Worm (Caenorhabditis elegans) whole organism, young adult: ENCODE data around the gene M05D6.5.

Experiments
- B0035.1 ChIP-seq: sonication (generic microtip); optimal IDR thresholded peaks from 2 replicates; lab custom pipeline; 2016; ENCODE audit warnings: missing genetic modification characterization, mild to moderate bottlenecking, missing compliant biosample characterization, missing genotype, missing genetic modification reagents
- C17E4.6 ChIP-seq: fragments of 200-800 bp; sonication (Bioruptor generic); IDR thresholded peaks from 2 replicates; pipeline ENCODE4 v1.3.6; 2022; ENCODE audit warnings: missing genetic modification reagents, missing genetic modification characterization, missing compliant biosample characterization
- D2030.7 ChIP-seq: fragments of 200-800 bp; sonication (Bioruptor generic); IDR thresholded peaks from 2 replicates; pipeline ENCODE4 v1.3.6; 2022; ENCODE audit warnings: missing genetic modification reagents, missing genetic modification characterization, missing compliant biosample characterization
- F33H1.4 ChIP-seq: fragments of 200-800 bp; sonication (Bioruptor generic); IDR thresholded peaks from 2 replicates; pipeline ENCODE4 v1.3.6; 2022; ENCODE audit warnings: missing genetic modification reagents, missing genetic modification characterization, missing compliant biosample characterization
- F37B4.10 ChIP-seq: fragments of 200-800 bp; sonication (Bioruptor generic); IDR thresholded peaks from 2 replicates; pipeline ENCODE4 v1.3.6; 2022; ENCODE audit warnings: missing genetic modification characterization, missing compliant biosample characterization
- F49E8.2 ChIP-seq: sonication (generic microtip); optimal IDR thresholded peaks from 3 replicates; lab custom pipeline; 2017; ENCODE audit warnings: missing genetic modification characterization, mild to moderate bottlenecking, missing compliant biosample characterization, antibody characterized with exemption, moderate library complexity; ENCODE audit not compliant: insufficient read depth
- F57A8.1 ChIP-seq: fragments of 200-800 bp; sonication (Bioruptor generic); optimal IDR thresholded peaks from 2 replicates; lab custom pipeline; 2018; ENCODE audit warnings: mild to moderate bottlenecking, missing genetic modification characterization, moderate library complexity, missing compliant biosample characterization
- K11D2.4 ChIP-seq: fragments of 200-800 bp; sonication (Bioruptor generic); IDR thresholded peaks from 2 replicates; pipeline ENCODE4 v1.3.6; 2022; ENCODE audit warnings: missing genetic modification reagents, missing genetic modification characterization, missing compliant biosample characterization
- T07F8.4 ChIP-seq: sonication (generic microtip); optimal IDR thresholded peaks from 2 replicates; lab custom pipeline; 2016; ENCODE audit warnings: mild to moderate bottlenecking, missing genetic modification characterization, moderate library complexity, missing compliant biosample characterization
- Y53F4B.3 ChIP-seq: fragments of 200-800 bp; sonication (Bioruptor generic); IDR thresholded peaks from 2 replicates; pipeline ENCODE4 v1.3.6; 2022; ENCODE audit warnings: missing genetic modification reagents, missing genetic modification characterization, missing compliant biosample characterization
- Y67H2A.10 ChIP-seq: fragments of 200-800 bp; sonication (Bioruptor generic); conservative IDR thresholded peaks from 2 replicates; pipeline ENCODE4 v1.3.6; 2022; ENCODE audit warnings: missing genetic modification reagents, missing genetic modification characterization, missing compliant biosample characterization
- Y95B8A.8 ChIP-seq: fragments of 200-800 bp; sonication (Bioruptor generic); IDR thresholded peaks from 2 replicates; pipeline ENCODE4 v1.3.6; 2022; ENCODE audit warnings: missing genetic modification reagents, missing genetic modification characterization, missing compliant biosample characterization
- attf-6 ChIP-seq: fragments of 200-800 bp; sonication (Bioruptor generic); IDR thresholded peaks from 2 replicates; pipeline ENCODE4 v1.3.6; 2022; ENCODE audit warnings: missing genetic modification reagents, missing genetic modification characterization, missing compliant biosample characterization
- bed-2 ChIP-seq: fragments of 200-800 bp; sonication (Bioruptor generic); IDR thresholded peaks from 2 replicates; pipeline ENCODE4 v1.3.6; 2022; ENCODE audit warnings: missing genetic modification reagents, missing genetic modification characterization, missing compliant biosample characterization
- cebp-1 ChIP-seq, 2 experiments: fragments of 200-800 bp in 1 of 2; sonication (Bioruptor generic) in 1 of 2; sonication (generic microtip) in 1 of 2; IDR thresholded peaks in 1 of 2; optimal IDR thresholded peaks in 1 of 2; 2 replicates each; pipeline versions ENCODE4 v1.3.6 to Lab custom; 2017 to 2022; ENCODE audit warnings: missing compliant biosample characterization in 2 of 2, missing genetic modification characterization in 2 of 2, mild to moderate bottlenecking in 1 of 2, missing genetic modification reagents in 1 of 2, moderate library complexity in 1 of 2
- ceh-100 ChIP-seq: fragments of 200-800 bp; sonication (Bioruptor generic); IDR thresholded peaks from 2 replicates; pipeline ENCODE4 v1.3.6; 2022; ENCODE audit warnings: missing genetic modification reagents, missing genetic modification characterization, missing compliant biosample characterization
- ceh-58 ChIP-seq: fragments of 200-800 bp; sonication (Bioruptor generic); IDR thresholded peaks from 2 replicates; pipeline ENCODE4 v1.3.6; 2022; ENCODE audit warnings: missing genetic modification characterization, missing compliant biosample characterization
- ceh-79 ChIP-seq: sonication (generic microtip); optimal IDR thresholded peaks from 2 replicates; lab custom pipeline; 2017; ENCODE audit warnings: mild to moderate bottlenecking, missing genetic modification characterization, missing compliant biosample characterization
- chd-7 ChIP-seq: sonication (generic microtip); optimal IDR thresholded peaks from 2 replicates; lab custom pipeline; 2016; ENCODE audit warnings: mild to moderate bottlenecking, missing genetic modification characterization, moderate library complexity, missing compliant biosample characterization
- egl-18 ChIP-seq: fragments of 200-800 bp; sonication (Bioruptor generic); IDR thresholded peaks from 2 replicates; pipeline ENCODE4 v1.3.6; 2022; ENCODE audit warnings: missing genetic modification reagents, missing genetic modification characterization, missing compliant biosample characterization
- egrh-3 ChIP-seq: fragments of 200-800 bp; sonication (Bioruptor generic); IDR thresholded peaks from 2 replicates; pipeline ENCODE4 v1.3.6; 2022; ENCODE audit warnings: missing genetic modification reagents, missing genetic modification characterization, missing compliant biosample characterization
- ekl-4 ChIP-seq: fragments of 200-800 bp; sonication (Bioruptor generic); IDR thresholded peaks from 2 replicates; pipeline ENCODE4 v1.3.6; 2022; ENCODE audit warnings: missing genetic modification reagents, missing genetic modification characterization, missing compliant biosample characterization
- hlh-12 ChIP-seq: sonication (generic microtip); optimal IDR thresholded peaks from 2 replicates; lab custom pipeline; 2016; ENCODE audit warnings: missing genetic modification characterization, missing compliant biosample characterization
- hlh-26 ChIP-seq: fragments of 200-800 bp; sonication (Bioruptor generic); conservative IDR thresholded peaks from 2 replicates; pipeline ENCODE4 v1.3.6; 2022; ENCODE audit warnings: missing genetic modification reagents, missing genetic modification characterization, missing compliant biosample characterization
- hmg-20 ChIP-seq: fragments of 200-800 bp; sonication (Bioruptor generic); IDR thresholded peaks from 2 replicates; pipeline ENCODE4 v1.3.6; 2022; ENCODE audit warnings: missing genetic modification reagents, missing genetic modification characterization, missing compliant biosample characterization
- lag-1 ChIP-seq: fragments of 200-800 bp; sonication (Bioruptor generic); IDR thresholded peaks from 2 replicates; pipeline ENCODE4 v1.3.6; 2022; ENCODE audit warnings: missing genetic modification reagents, missing genetic modification characterization, missing compliant biosample characterization
- let-526 ChIP-seq: fragments of 200-800 bp; sonication (Bioruptor generic); IDR thresholded peaks from 2 replicates; pipeline ENCODE4 v1.3.6; 2022; ENCODE audit warnings: missing genetic modification reagents, missing genetic modification characterization, missing compliant biosample characterization
- lsl-1 ChIP-seq: fragments of 200-800 bp; sonication (Bioruptor generic); optimal IDR thresholded peaks from 2 replicates; lab custom pipeline; 2018; ENCODE audit warnings: mild to moderate bottlenecking, missing genetic modification characterization, moderate library complexity, missing compliant biosample characterization
- madf-10 ChIP-seq: sonication (generic microtip); optimal IDR thresholded peaks from 2 replicates; lab custom pipeline; 2016; ENCODE audit warnings: mild to moderate bottlenecking, missing genetic modification characterization, missing compliant biosample characterization
- mel-28 ChIP-seq: sonication (generic microtip); optimal IDR thresholded peaks from 2 replicates; lab custom pipeline; 2016; ENCODE audit warnings: borderline replicate concordance, mild to moderate bottlenecking, missing genetic modification characterization, missing compliant biosample characterization
- nhr-80 ChIP-seq: sonication (generic microtip); optimal IDR thresholded peaks from 2 replicates; lab custom pipeline; 2016; ENCODE audit warnings: missing genetic modification characterization, missing compliant biosample characterization
- pha-4 ChIP-seq: fragments of 150-350 bp; sonication (generic microtip); optimal IDR thresholded peaks from 2 replicates; lab custom pipeline; 2014; ENCODE audit warnings: missing biosample characterization, missing genetic modification reagents, missing genetic modification characterization
- repo-1 ChIP-seq: sonication (generic microtip); optimal IDR thresholded peaks from 2 replicates; lab custom pipeline; 2017; ENCODE audit warnings: mild to moderate bottlenecking, missing genetic modification characterization, missing compliant biosample characterization
- snpc-1.1 ChIP-seq: sonication (generic microtip); optimal IDR thresholded peaks from 2 replicates; lab custom pipeline; 2017; ENCODE audit warnings: missing genetic modification characterization, mild to moderate bottlenecking, missing compliant biosample characterization, antibody characterized with exemption, moderate library complexity, missing genotype, missing genetic modification reagents; ENCODE audit not compliant: insufficient read depth
- snpc-3.4 ChIP-seq: sonication (generic microtip); optimal IDR thresholded peaks from 2 replicates; lab custom pipeline; 2017; ENCODE audit warnings: missing genetic modification characterization, mild to moderate bottlenecking, missing compliant biosample characterization, antibody characterized with exemption, moderate library complexity, missing genotype, missing genetic modification reagents
- somi-1 ChIP-seq: fragments of 200-800 bp; sonication (Bioruptor generic); optimal IDR thresholded peaks from 2 replicates; lab custom pipeline; 2018; ENCODE audit warnings: mild to moderate bottlenecking, missing genetic modification characterization, missing compliant biosample characterization
- tbp1 ChIP-seq: fragments of 200-800 bp; sonication (Bioruptor generic); optimal IDR thresholded peaks from 2 replicates; lab custom pipeline; 2018; ENCODE audit warnings: mild to moderate bottlenecking, missing genetic modification characterization, missing compliant biosample characterization
- zfh-2 ChIP-seq: fragments of 200-800 bp; sonication (Bioruptor generic); conservative IDR thresholded peaks from 2 replicates; pipeline ENCODE4 v1.3.6; 2022; ENCODE audit warnings: missing genetic modification reagents, missing genetic modification characterization, missing compliant biosample characterization
- zim-3 ChIP-seq: sonication (generic microtip); optimal IDR thresholded peaks from 2 replicates; lab custom pipeline; 2017; ENCODE audit warnings: mild to moderate bottlenecking, missing genetic modification characterization, moderate library complexity, missing compliant biosample characterization
- ztf-3 ChIP-seq: fragments of 200-800 bp; sonication (Bioruptor generic); optimal IDR thresholded peaks from 2 replicates; lab custom pipeline; 2018; ENCODE audit warnings: mild to moderate bottlenecking, missing genetic modification characterization, missing compliant biosample characterization

Gene M05D6.5

DNA sequence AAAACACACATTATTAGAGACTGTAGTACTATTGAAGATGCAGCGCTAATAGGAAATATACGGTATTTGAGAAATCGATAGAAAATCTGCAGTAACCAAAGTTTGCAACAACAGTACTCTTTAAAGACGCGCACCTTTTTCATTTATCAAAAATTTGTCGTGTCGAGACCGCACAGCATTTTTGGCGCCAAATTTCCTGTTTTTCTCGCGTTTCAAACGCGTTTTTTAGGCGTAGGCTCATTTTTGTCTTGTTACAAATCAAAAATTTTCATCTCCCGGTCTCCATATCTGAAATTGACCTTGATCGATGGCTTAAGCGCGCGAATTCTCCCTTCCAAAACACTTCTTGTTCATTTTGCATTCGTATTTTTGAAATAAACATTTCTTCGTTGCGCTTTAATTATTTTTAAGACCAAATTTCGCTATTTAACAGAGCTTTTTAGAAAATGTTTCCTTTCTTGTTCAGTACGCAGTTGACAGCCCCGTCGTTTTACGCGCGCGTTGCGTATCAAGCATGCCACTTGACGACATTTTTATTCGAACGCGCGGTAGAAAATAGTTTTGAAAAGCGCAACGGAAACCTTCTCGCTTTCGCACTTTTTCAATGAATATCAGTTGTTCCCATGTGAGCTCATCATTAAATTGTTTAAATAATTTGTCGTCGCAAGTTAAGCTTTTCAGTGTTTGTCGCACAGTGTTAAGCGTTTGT is 25.2 kb downstream of the M05D6.5 start (continued):
- TF ChIP-seq snpc-3.4 (peak; percentile 74), lsl-1 (GFP tag; lab: Kevin White, UChicago) (peak; percentile 81)

DNA sequence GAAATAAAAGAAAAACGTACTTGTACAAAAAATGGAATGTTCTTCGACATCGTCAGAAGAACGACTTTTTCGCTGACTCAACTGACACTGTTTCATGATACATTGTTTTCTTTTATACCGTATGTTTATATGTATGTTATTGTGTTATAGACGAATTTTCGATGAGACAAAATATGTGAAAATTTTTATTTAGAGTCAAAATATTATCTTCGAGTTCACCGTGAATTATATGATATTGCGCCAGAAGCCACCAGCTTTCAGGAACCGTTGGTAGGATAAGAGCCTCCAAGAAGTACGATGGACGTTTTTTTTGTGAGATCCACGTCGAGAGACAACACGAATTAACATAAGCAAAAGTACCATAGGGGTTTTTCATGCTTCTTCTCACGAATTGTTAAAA is 25.9 kb downstream of the M05D6.5 start, which contains the start of gene F22B5.6:
F22B5.6 (minus strand) TSS at position 101 of the 400 bp plus-strand sequence.
- TF ChIP-seq repo-1 (tag; lab: Kevin White, UChicago) (no peak), chd-7 (no peak), nhr-80 (tag; lab: Kevin White, UChicago) (no peak), F49E8.2 (tag; lab: Kevin White, UChicago) (no peak), F37B4.10 (GFP tag; lab: Robert Waterston, UW) (no peak), F33H1.4 (no peak), egl-18 (GFP tag; lab: Robert Waterston, UW) (no peak), Y53F4B.3 (no peak), T07F8.4 (tag; lab: Kevin White, UChicago) (no peak), tbp1 (GFP tag; lab: Kevin White, UChicago) (no peak), zim-3 (no peak), ceh-58 (GFP tag; lab: Robert Waterston, UW) (no peak), mel-28 (tag; lab: Kevin White, UChicago) (no peak), ekl-4 (GFP tag; lab: Robert Waterston, UW) (no peak), snpc-1.1 (tag; lab: Kevin White, UChicago) (no peak), cebp-1 (GFP tag; IDR thresholded peaks at IDR 0.05; lab: Robert Waterston, UW) (no peak), cebp-1 (tag; optimal IDR thresholded peaks at IDR 0.05; lab: Kevin White, UChicago) (no peak)

DNA sequence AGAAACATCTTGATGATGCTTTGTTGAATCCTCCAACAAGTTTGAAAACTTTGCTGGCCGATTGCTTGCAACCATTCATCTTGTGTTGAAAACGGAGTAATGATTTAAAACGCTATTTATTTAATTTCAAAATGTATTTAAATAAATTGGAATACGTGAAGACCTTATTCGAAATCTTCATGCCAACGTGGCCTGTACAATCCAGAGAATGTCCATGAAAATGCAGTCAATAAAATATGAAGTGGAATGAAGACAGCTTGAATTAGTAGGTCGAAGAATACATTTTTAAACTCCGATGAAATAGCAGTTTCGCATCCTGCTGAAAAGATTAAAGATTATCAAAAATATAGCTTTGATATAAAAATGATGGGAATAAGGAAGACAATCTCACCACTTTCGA is 27.5 kb downstream of the M05D6.5 start, which contains the start of gene F22B5.5:
F22B5.5 (minus strand) TSS at position 101 of the 400 bp plus-strand sequence.
- TF ChIP-seq F57A8.1 (no peak), madf-10 (tag; lab: Kevin White, UChicago) (no peak), cebp-1 (GFP tag; IDR thresholded peaks at IDR 0.05; lab: Robert Waterston, UW) (no peak), cebp-1 (tag; optimal IDR thresholded peaks at IDR 0.05; lab: Kevin White, UChicago) (no peak), B0035.1 (tag; lab: Kevin White, UChicago) (no peak), hmg-20 (GFP tag; lab: Robert Waterston, UW) (no peak), ceh-100 (GFP tag; lab: Robert Waterston, UW) (no peak), C17E4.6 (GFP tag; lab: Robert Waterston, UW) (no peak), egl-18 (GFP tag; lab: Robert Waterston, UW) (no peak), Y67H2A.10 (GFP tag; lab: Robert Waterston, UW) (no peak), F33H1.4 (no peak), ztf-3 (GFP tag; lab: Kevin White, UChicago) (no peak)

DNA sequence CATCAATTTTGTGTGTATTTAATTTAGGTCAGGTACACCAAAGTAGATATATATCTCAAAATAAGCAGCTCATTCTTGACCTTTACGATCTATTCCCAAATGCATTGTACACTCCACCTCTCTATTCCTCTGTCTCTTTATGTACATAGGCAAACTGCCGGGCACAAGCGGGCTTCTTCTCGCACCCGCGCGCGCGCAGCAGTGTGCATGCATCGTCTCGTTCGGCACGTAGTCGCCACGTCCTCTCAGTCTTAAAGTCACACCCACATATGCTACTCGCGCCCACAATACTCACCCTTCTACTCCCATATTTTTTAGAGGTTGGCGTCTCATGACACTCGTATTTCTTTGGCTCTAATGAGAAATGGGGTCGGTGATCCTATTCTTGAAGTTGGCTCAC is 30.6 kb downstream of the M05D6.5 start:
- TF ChIP-seq lag-1 (GFP tag; lab: Robert Waterston, UW) (no peak), ceh-79 (tag; lab: Kevin White, UChicago) (no peak), somi-1 (GFP tag; lab: Kevin White, UChicago) (no peak), D2030.7 (GFP tag; lab: Robert Waterston, UW) (no peak), Y67H2A.10 (GFP tag; lab: Robert Waterston, UW) (no peak), bed-2 (GFP tag; lab: Robert Waterston, UW) (no peak), attf-6 (GFP tag; lab: Robert Waterston, UW) (no peak), hmg-20 (GFP tag; lab: Robert Waterston, UW) (no peak), C17E4.6 (GFP tag; lab: Robert Waterston, UW) (no peak), egrh-3 (GFP tag; lab: Robert Waterston, UW) (no peak), ceh-100 (GFP tag; lab: Robert Waterston, UW) (no peak), chd-7 (no peak), K11D2.4 (no peak), let-526 (GFP tag; lab: Robert Waterston, UW) (no peak), pha-4 (tag; lab: Kevin White, UChicago) (no peak), zfh-2 (no peak; the same call in none of the 2 replicates), Y95B8A.8 (GFP tag; lab: Robert Waterston, UW) (no peak), hlh-12 (tag; lab: Kevin White, UChicago) (no peak), hlh-26 (GFP tag; lab: Robert Waterston, UW) (no peak)
